Fruit fly (Drosophila melanogaster) whole organism, prepupa: ENCODE data around the gene ymp.

Source experiments
- Blimp-1 ChIP-seq: fragments of 200-800 bp; sonication (Bioruptor generic); optimal IDR thresholded peaks from 3 replicates; lab custom pipeline; 2017; ENCODE audit warnings: missing biosample characterization, missing genetic modification characterization, mild to moderate bottlenecking, moderate library complexity, missing genetic modification reagents
- CG10631 ChIP-seq: fragments of 200-800 bp; sonication (Bioruptor generic); optimal IDR thresholded peaks from 2 replicates; lab custom pipeline; 2016; ENCODE audit warnings: missing biosample characterization, missing genetic modification characterization
- CG10669 ChIP-seq: fragments of 200-800 bp; sonication (Bioruptor generic); optimal IDR thresholded peaks from 3 replicates; lab custom pipeline; 2018; ENCODE audit warnings: missing biosample characterization, mild to moderate bottlenecking, missing genetic modification characterization, moderate library complexity
- CG11294 ChIP-seq: fragments of 200-800 bp; sonication (Bioruptor generic); IDR thresholded peaks from 2 replicates; pipeline ENCODE4 v1.3.6; 2022; ENCODE audit warnings: missing biosample characterization, missing genetic modification characterization
- CG11762 ChIP-seq: fragments of 200-800 bp; sonication (Bioruptor generic); optimal IDR thresholded peaks from 3 replicates; lab custom pipeline; 2016; ENCODE audit warnings: missing biosample characterization, missing genetic modification characterization; ENCODE audit not compliant: insufficient read depth
- CG11902 ChIP-seq: fragments of 200-800 bp; sonication (Bioruptor generic); optimal IDR thresholded peaks from 3 replicates; lab custom pipeline; 2016; ENCODE audit warnings: missing biosample characterization, missing genetic modification characterization
- CG1621 ChIP-seq: fragments of 200-800 bp; sonication (Bioruptor generic); optimal IDR thresholded peaks from 3 replicates; lab custom pipeline; 2018; ENCODE audit warnings: missing biosample characterization, mild to moderate bottlenecking, missing genetic modification characterization
- CG16779 ChIP-seq: fragments of 200-800 bp; sonication (Bioruptor generic); optimal IDR thresholded peaks from 3 replicates; lab custom pipeline; 2017; ENCODE audit warnings: missing biosample characterization, mild to moderate bottlenecking, missing genetic modification characterization
- CG3032 ChIP-seq: fragments of 200-800 bp; optimal IDR thresholded peaks from 2 replicates; lab custom pipeline; 2019; ENCODE audit warnings: missing biosample characterization, mild to moderate bottlenecking, missing genetic modification characterization, moderate library complexity
- CG31627 ChIP-seq: fragments of 200-800 bp; sonication (Bioruptor generic); optimal IDR thresholded peaks from 3 replicates; lab custom pipeline; 2016; ENCODE audit warnings: missing biosample characterization, missing genetic modification characterization
- CG32006 ChIP-seq: fragments of 200-800 bp; sonication (Bioruptor generic); optimal IDR thresholded peaks from 3 replicates; lab custom pipeline; 2017; ENCODE audit warnings: missing biosample characterization, mild to moderate bottlenecking, missing genetic modification characterization
- CG34406 ChIP-seq: fragments of 200-800 bp; sonication (Bioruptor generic); optimal IDR thresholded peaks from 3 replicates; lab custom pipeline; 2016; ENCODE audit warnings: missing biosample characterization, missing genetic modification characterization
- CG3919 ChIP-seq: fragments of 200-800 bp; sonication (Bioruptor generic); optimal IDR thresholded peaks from 3 replicates; lab custom pipeline; 2016; ENCODE audit warnings: missing biosample characterization, missing genetic modification characterization
- CG4318 ChIP-seq: fragments of 200-800 bp; sonication (Bioruptor generic); optimal IDR thresholded peaks from 3 replicates; lab custom pipeline; 2017; ENCODE audit warnings: missing biosample characterization, mild to moderate bottlenecking, missing genetic modification characterization
- CG6163 ChIP-seq: fragments of 200-800 bp; sonication (Bioruptor generic); IDR thresholded peaks from 3 replicates; pipeline ENCODE4 v1.3.6; 2022; ENCODE audit warnings: missing biosample characterization, missing genetic modification characterization
- CG6276 ChIP-seq: fragments of 200-800 bp; sonication (Bioruptor generic); optimal IDR thresholded peaks from 2 replicates; lab custom pipeline; 2017; ENCODE audit warnings: missing biosample characterization, mild to moderate bottlenecking, missing genetic modification characterization
- CG6792 ChIP-seq: fragments of 200-800 bp; sonication (Bioruptor generic); optimal IDR thresholded peaks from 3 replicates; lab custom pipeline; 2016; ENCODE audit warnings: missing biosample characterization, missing genetic modification characterization
- CG6808 ChIP-seq: fragments of 200-800 bp; sonication (Bioruptor generic); optimal IDR thresholded peaks from 3 replicates; lab custom pipeline; 2017; ENCODE audit warnings: missing biosample characterization, missing genetic modification characterization, mild to moderate bottlenecking, moderate library complexity, missing genetic modification reagents
- CG6854 ChIP-seq: fragments of 200-800 bp; sonication (Bioruptor generic); optimal IDR thresholded peaks from 2 replicates; lab custom pipeline; 2017; ENCODE audit warnings: missing biosample characterization, mild to moderate bottlenecking, missing genetic modification characterization
- CG7368 ChIP-seq: fragments of 200-800 bp; sonication (Bioruptor generic); optimal IDR thresholded peaks from 3 replicates; lab custom pipeline; 2016; ENCODE audit warnings: missing biosample characterization, missing genetic modification characterization
- CG8319 ChIP-seq: fragments of 200-800 bp; sonication (Bioruptor generic); optimal IDR thresholded peaks from 3 replicates; lab custom pipeline; 2016; ENCODE audit warnings: missing biosample characterization, missing genetic modification characterization
- CG8632 ChIP-seq: fragments of 200-800 bp; sonication (Bioruptor generic); optimal IDR thresholded peaks from 3 replicates; lab custom pipeline; 2016; ENCODE audit warnings: missing biosample characterization, missing genetic modification characterization
- CG9139 ChIP-seq: fragments of 200-800 bp; sonication (Bioruptor generic); optimal IDR thresholded peaks from 3 replicates; lab custom pipeline; 2017; ENCODE audit warnings: missing biosample characterization, mild to moderate bottlenecking, missing genetic modification characterization
- Eip75B ChIP-seq: fragments of 200-800 bp; sonication (Bioruptor generic); optimal IDR thresholded peaks from 3 replicates; lab custom pipeline; 2016; ENCODE audit warnings: missing biosample characterization, missing genetic modification characterization
- Eip78C ChIP-seq: fragments of 200-800 bp; sonication (Bioruptor generic); peaks from one replicate; lab custom pipeline; 2016; ENCODE audit warnings: missing biosample characterization, missing genetic modification characterization
- Ets96B ChIP-seq: fragments of 200-800 bp; optimal IDR thresholded peaks from 2 replicates; lab custom pipeline; 2019; ENCODE audit warnings: missing biosample characterization, mild to moderate bottlenecking, missing genetic modification characterization, moderate library complexity
- Gug ChIP-seq: fragments of 200-800 bp; sonication (Bioruptor generic); IDR thresholded peaks from 2 replicates; pipeline ENCODE4 v1.3.6; 2022; ENCODE audit warnings: missing biosample characterization, missing genetic modification characterization
- Hr39 ChIP-seq: fragments of 200-800 bp; sonication (Bioruptor generic); optimal IDR thresholded peaks from 2 replicates; lab custom pipeline; 2016; ENCODE audit warnings: missing biosample characterization, missing genetic modification characterization
- Lpt ChIP-seq: fragments of 200-800 bp; sonication (Bioruptor generic); optimal IDR thresholded peaks from 3 replicates; lab custom pipeline; 2016; ENCODE audit warnings: missing biosample characterization, missing genetic modification characterization
- Met ChIP-seq: fragments of 200-800 bp; sonication (Bioruptor generic); optimal IDR thresholded peaks from 3 replicates; lab custom pipeline; 2016; ENCODE audit warnings: missing biosample characterization, missing genetic modification characterization
- OdsH ChIP-seq: fragments of 200-800 bp; sonication (Bioruptor generic); optimal IDR thresholded peaks from 3 replicates; lab custom pipeline; 2016; ENCODE audit warnings: missing biosample characterization, missing genetic modification characterization
- Smox ChIP-seq: fragments of 200-800 bp; sonication (Bioruptor generic); optimal IDR thresholded peaks from 3 replicates; lab custom pipeline; 2016; ENCODE audit warnings: missing biosample characterization, missing genetic modification characterization
- achi ChIP-seq: fragments of 200-800 bp; sonication (Bioruptor generic); optimal IDR thresholded peaks from 3 replicates; lab custom pipeline; 2016; ENCODE audit warnings: missing biosample characterization, missing genetic modification characterization
- acj6 ChIP-seq: fragments of 200-800 bp; sonication (Bioruptor generic); optimal IDR thresholded peaks from 3 replicates; lab custom pipeline; 2016; ENCODE audit warnings: missing biosample characterization, missing genetic modification characterization
- dac ChIP-seq: fragments of 200-800 bp; sonication (Bioruptor generic); optimal IDR thresholded peaks from 2 replicates; lab custom pipeline; 2017; ENCODE audit warnings: missing biosample characterization, mild to moderate bottlenecking, missing genetic modification characterization
- dsx ChIP-seq: fragments of 200-800 bp; optimal IDR thresholded peaks from 3 replicates; lab custom pipeline; 2019; ENCODE audit warnings: missing biosample characterization, mild to moderate bottlenecking, missing genetic modification characterization, moderate library complexity; ENCODE audit not compliant: poor library complexity, severe bottlenecking
- esn ChIP-seq: fragments of 200-800 bp; sonication (Bioruptor generic); optimal IDR thresholded peaks from 2 replicates; lab custom pipeline; 2016; ENCODE audit warnings: missing biosample characterization, mild to moderate bottlenecking, missing genetic modification characterization, moderate library complexity
- fd59A ChIP-seq: fragments of 200-800 bp; sonication (Bioruptor generic); optimal IDR thresholded peaks from 2 replicates; lab custom pipeline; 2017; ENCODE audit warnings: missing biosample characterization, mild to moderate bottlenecking, missing genetic modification characterization, missing genetic modification reagents
- fd85E ChIP-seq: fragments of 200-800 bp; sonication (Bioruptor generic); optimal IDR thresholded peaks from 3 replicates; lab custom pipeline; 2016; ENCODE audit warnings: missing biosample characterization, missing genetic modification characterization
- fkh ChIP-seq: fragments of 200-800 bp; sonication (Bioruptor generic); optimal IDR thresholded peaks from 3 replicates; lab custom pipeline; 2017; ENCODE audit warnings: missing biosample characterization, mild to moderate bottlenecking, missing genetic modification characterization, moderate library complexity
- lz ChIP-seq: fragments of 200-800 bp; sonication (Bioruptor generic); optimal IDR thresholded peaks from 3 replicates; lab custom pipeline; 2016; ENCODE audit warnings: missing biosample characterization, missing genetic modification characterization
- net ChIP-seq: fragments of 200-800 bp; sonication (Bioruptor generic); optimal IDR thresholded peaks from 3 replicates; lab custom pipeline; 2016; ENCODE audit warnings: missing biosample characterization, missing genetic modification characterization
- salr ChIP-seq, 2 experiments: fragments of 200-800 bp; sonication (Bioruptor generic); optimal IDR thresholded peaks; 3 replicates each; lab custom pipeline; 2016 to 2018; ENCODE audit warnings: missing biosample characterization in 2 of 2, missing genetic modification characterization in 2 of 2, mild to moderate bottlenecking in 1 of 2
- spab ChIP-seq: fragments of 200-800 bp; sonication (Bioruptor generic); optimal IDR thresholded peaks from 2 replicates; lab custom pipeline; 2017; ENCODE audit warnings: missing biosample characterization, mild to moderate bottlenecking, missing genetic modification characterization, missing genetic modification reagents
- ss ChIP-seq, 2 experiments: fragments of 200-800 bp; sonication (Bioruptor generic); optimal IDR thresholded peaks; 2 replicates in 1 of 2; 3 replicates in 1 of 2; lab custom pipeline; 2017 to 2018; ENCODE audit warnings: mild to moderate bottlenecking in 2 of 2, missing biosample characterization in 2 of 2, missing genetic modification characterization in 2 of 2, moderate library complexity in 1 of 2
- svp ChIP-seq: fragments of 200-800 bp; sonication (Bioruptor generic); peaks from one replicate; lab custom pipeline; 2016; ENCODE audit warnings: missing biosample characterization, missing genetic modification characterization
- vri ChIP-seq: fragments of 200-800 bp; sonication (Bioruptor generic); optimal IDR thresholded peaks from 3 replicates; lab custom pipeline; 2016; ENCODE audit warnings: missing biosample characterization, mild to moderate bottlenecking, missing genetic modification characterization

The ymp gene

dm6 chr3R:25651414-25651813, 42.5 kb upstream of the ymp start (continued):
- TF ChIP-seq ss (GFP tag; optimal IDR thresholded peaks at IDR 0.05; lab: Kevin White, UChicago) (peak in 1 of 2 experiments; percentile 47), svp (GFP tag; lab: Kevin White, UChicago) (peak; percentile 53), CG6163 (GFP tag; lab: Robert Waterston, UW) (peak; percentile 71; the same call in 1 of the 3 replicates), achi (peak; percentile 49), vri (GFP tag; lab: Kevin White, UChicago) (no peak), CG10631 (peak; percentile 39), CG6792 (peak; percentile 30), dac (GFP tag; lab: Kevin White, UChicago) (no peak), CG4318 (GFP tag; lab: Kevin White, UChicago) (no peak), CG9139 (GFP tag; lab: Kevin White, UChicago) (peak; percentile 22), CG10669 (peak; percentile 38), Smox (GFP tag; lab: Kevin White, UChicago) (peak; percentile 25), CG6854 (GFP tag; lab: Kevin White, UChicago) (no peak), Ets96B (tag; lab: Kevin White, UChicago) (peak; percentile 45), CG3919 (peak; percentile 47), Blimp-1 (GFP tag; lab: Kevin White, UChicago) (no peak), CG6808 (GFP tag; lab: Kevin White, UChicago) (peak; percentile 46), Lpt (peak; percentile 35), OdsH (GFP tag; lab: Kevin White, UChicago) (peak; percentile 55), lz (GFP tag; lab: Kevin White, UChicago) (peak; percentile 30), CG34406 (GFP tag; lab: Kevin White, UChicago) (peak; percentile 28), salr (GFP tag; optimal IDR thresholded peaks at IDR 0.05; lab: Kevin White, UChicago) (no peak), net (GFP tag; lab: Kevin White, UChicago) (no peak)

- no peak for TF ChIP-seq CG6276 (GFP tag; lab: Kevin White, UChicago)
- TF ChIP-seq CG11902 (GFP tag; lab: Kevin White, UChicago), result no peak
- no peak for TF ChIP-seq CG4318 (GFP tag; lab: Kevin White, UChicago)
- no peak for TF ChIP-seq Hr39 (GFP tag; lab: Kevin White, UChicago)
- TF ChIP-seq CG11294, result no peak
- no peak for TF ChIP-seq CG10669
- no peak for TF ChIP-seq spab
- no peak for TF ChIP-seq CG3919
- TF ChIP-seq fd85E (GFP tag; lab: Kevin White, UChicago), result no peak
- no peak for TF ChIP-seq dsx (GFP tag; lab: Kevin White, UChicago)
- no peak for TF ChIP-seq Eip75B (GFP tag; lab: Kevin White, UChicago)
- no peak for TF ChIP-seq fkh (GFP tag; lab: Kevin White, UChicago)
- no peak for TF ChIP-seq acj6
- no peak for TF ChIP-seq CG31627
- no peak for TF ChIP-seq CG11762 (GFP tag; lab: Kevin White, UChicago)
- no peak for TF ChIP-seq CG10631
- no peak for TF ChIP-seq fd59A (GFP tag; lab: Kevin White, UChicago)
These were observed 41.5 kb upstream of the ymp start for dm6 chr3R:25650417-25650816.

- TF ChIP-seq CG9139 (GFP tag; lab: Kevin White, UChicago) (no peak), lz (GFP tag; lab: Kevin White, UChicago) (no peak), Gug (GFP tag; lab: Robert Waterston, UW) (no peak), vri (GFP tag; lab: Kevin White, UChicago) (no peak), OdsH (GFP tag; lab: Kevin White, UChicago) (no peak), CG32006 (GFP tag; lab: Kevin White, UChicago) (no peak), CG4318 (GFP tag; lab: Kevin White, UChicago) (no peak), CG7368 (GFP tag; lab: Kevin White, UChicago) (no peak), CG11762 (GFP tag; lab: Kevin White, UChicago) (no peak), CG1621 (peak; percentile 38), Lpt (no peak), CG10631 (no peak), CG6792 (no peak), CG3032 (tag; lab: Kevin White, UChicago) (no peak), acj6 (peak; percentile 28), Blimp-1 (GFP tag; lab: Kevin White, UChicago) (no peak), CG10669 (peak; percentile 24), dac (GFP tag; lab: Kevin White, UChicago) (no peak), CG8632 (GFP tag; lab: Kevin White, UChicago) (no peak), CG11294 (no peak), CG16779 (tag; lab: Kevin White, UChicago) (no peak), spab (no peak), CG8319 (no peak), Eip78C (GFP tag; lab: Kevin White, UChicago) (no peak), CG6276 (GFP tag; lab: Kevin White, UChicago) (no peak), Met (no peak), esn (no peak)
These were observed 39.3 kb upstream of the ymp start for dm6 chr3R:25648258-25648606.
